Fruit fly (Drosophila melanogaster) whole organism, prepupa: ENCODE results near the gene DIP-alpha.

Source experiments
- CG11294 ChIP-seq: fragments of 200-800 bp; sonication (Bioruptor generic); IDR thresholded peaks from 2 replicates; pipeline ENCODE4 v1.3.6; 2022; ENCODE audit warnings: missing biosample characterization, missing genetic modification characterization
- CG11762 ChIP-seq: fragments of 200-800 bp; sonication (Bioruptor generic); optimal IDR thresholded peaks from 3 replicates; lab custom pipeline; 2016; ENCODE audit warnings: missing biosample characterization, missing genetic modification characterization; ENCODE audit not compliant: insufficient read depth
- CG11902 ChIP-seq: fragments of 200-800 bp; sonication (Bioruptor generic); optimal IDR thresholded peaks from 3 replicates; lab custom pipeline; 2016; ENCODE audit warnings: missing biosample characterization, missing genetic modification characterization
- CG15336 ChIP-seq: fragments of 200-800 bp; sonication (Bioruptor generic); IDR thresholded peaks from 2 replicates; pipeline ENCODE4 v1.3.6; 2022; ENCODE audit warnings: missing biosample characterization, missing genetic modification characterization
- CG16779 ChIP-seq: fragments of 200-800 bp; sonication (Bioruptor generic); optimal IDR thresholded peaks from 3 replicates; lab custom pipeline; 2017; ENCODE audit warnings: missing biosample characterization, mild to moderate bottlenecking, missing genetic modification characterization
- CG3032 ChIP-seq: fragments of 200-800 bp; optimal IDR thresholded peaks from 2 replicates; lab custom pipeline; 2019; ENCODE audit warnings: missing biosample characterization, mild to moderate bottlenecking, missing genetic modification characterization, moderate library complexity
- CG32006 ChIP-seq: fragments of 200-800 bp; sonication (Bioruptor generic); optimal IDR thresholded peaks from 3 replicates; lab custom pipeline; 2017; ENCODE audit warnings: missing biosample characterization, mild to moderate bottlenecking, missing genetic modification characterization
- CG34406 ChIP-seq: fragments of 200-800 bp; sonication (Bioruptor generic); optimal IDR thresholded peaks from 3 replicates; lab custom pipeline; 2016; ENCODE audit warnings: missing biosample characterization, missing genetic modification characterization
- CG3919 ChIP-seq: fragments of 200-800 bp; sonication (Bioruptor generic); optimal IDR thresholded peaks from 3 replicates; lab custom pipeline; 2016; ENCODE audit warnings: missing biosample characterization, missing genetic modification characterization
- CG4318 ChIP-seq: fragments of 200-800 bp; sonication (Bioruptor generic); optimal IDR thresholded peaks from 3 replicates; lab custom pipeline; 2017; ENCODE audit warnings: missing biosample characterization, mild to moderate bottlenecking, missing genetic modification characterization
- CG6276 ChIP-seq: fragments of 200-800 bp; sonication (Bioruptor generic); optimal IDR thresholded peaks from 2 replicates; lab custom pipeline; 2017; ENCODE audit warnings: missing biosample characterization, mild to moderate bottlenecking, missing genetic modification characterization
- CG6808 ChIP-seq: fragments of 200-800 bp; sonication (Bioruptor generic); optimal IDR thresholded peaks from 3 replicates; lab custom pipeline; 2017; ENCODE audit warnings: missing biosample characterization, missing genetic modification characterization, mild to moderate bottlenecking, moderate library complexity, missing genetic modification reagents
- CG7368 ChIP-seq: fragments of 200-800 bp; sonication (Bioruptor generic); optimal IDR thresholded peaks from 3 replicates; lab custom pipeline; 2016; ENCODE audit warnings: missing biosample characterization, missing genetic modification characterization
- CG8119 ChIP-seq: fragments of 200-800 bp; sonication (Bioruptor generic); IDR thresholded peaks from 3 replicates; pipeline ENCODE4 v1.3.6; 2022; ENCODE audit warnings: missing biosample characterization, missing genetic modification characterization
- CG8632 ChIP-seq: fragments of 200-800 bp; sonication (Bioruptor generic); optimal IDR thresholded peaks from 3 replicates; lab custom pipeline; 2016; ENCODE audit warnings: missing biosample characterization, missing genetic modification characterization
- Eip75B ChIP-seq: fragments of 200-800 bp; sonication (Bioruptor generic); optimal IDR thresholded peaks from 3 replicates; lab custom pipeline; 2016; ENCODE audit warnings: missing biosample characterization, missing genetic modification characterization
- Eip78C ChIP-seq: fragments of 200-800 bp; sonication (Bioruptor generic); peaks from one replicate; lab custom pipeline; 2016; ENCODE audit warnings: missing biosample characterization, missing genetic modification characterization
- Ets21C ChIP-seq: fragments of 200-800 bp; sonication (Bioruptor generic); optimal IDR thresholded peaks from 3 replicates; lab custom pipeline; 2016; ENCODE audit warnings: missing biosample characterization, missing genetic modification characterization
- Gug ChIP-seq: fragments of 200-800 bp; sonication (Bioruptor generic); IDR thresholded peaks from 2 replicates; pipeline ENCODE4 v1.3.6; 2022; ENCODE audit warnings: missing biosample characterization, missing genetic modification characterization
- Hr38 ChIP-seq: sonication (Bioruptor generic); optimal IDR thresholded peaks from 2 replicates; lab custom pipeline; 2016; ENCODE audit warnings: missing biosample characterization, missing genetic modification characterization
- Hr39 ChIP-seq: fragments of 200-800 bp; sonication (Bioruptor generic); optimal IDR thresholded peaks from 2 replicates; lab custom pipeline; 2016; ENCODE audit warnings: missing biosample characterization, missing genetic modification characterization
- Lpt ChIP-seq: fragments of 200-800 bp; sonication (Bioruptor generic); optimal IDR thresholded peaks from 3 replicates; lab custom pipeline; 2016; ENCODE audit warnings: missing biosample characterization, missing genetic modification characterization
- OdsH ChIP-seq: fragments of 200-800 bp; sonication (Bioruptor generic); optimal IDR thresholded peaks from 3 replicates; lab custom pipeline; 2016; ENCODE audit warnings: missing biosample characterization, missing genetic modification characterization
- Smox ChIP-seq: fragments of 200-800 bp; sonication (Bioruptor generic); optimal IDR thresholded peaks from 3 replicates; lab custom pipeline; 2016; ENCODE audit warnings: missing biosample characterization, missing genetic modification characterization
- Sox102F ChIP-seq: fragments of 200-800 bp; sonication (Bioruptor generic); optimal IDR thresholded peaks from 2 replicates; lab custom pipeline; 2016; ENCODE audit warnings: missing biosample characterization, mild to moderate bottlenecking, missing genetic modification characterization
- Sox14 ChIP-seq: fragments of 200-800 bp; sonication (Bioruptor generic); optimal IDR thresholded peaks from 3 replicates; lab custom pipeline; 2016; ENCODE audit warnings: missing biosample characterization, missing genetic modification characterization
- Sox15 ChIP-seq: fragments of 200-800 bp; sonication (Bioruptor generic); optimal IDR thresholded peaks from 3 replicates; lab custom pipeline; 2016; ENCODE audit warnings: missing biosample characterization, missing genetic modification characterization
- achi ChIP-seq: fragments of 200-800 bp; sonication (Bioruptor generic); optimal IDR thresholded peaks from 3 replicates; lab custom pipeline; 2016; ENCODE audit warnings: missing biosample characterization, missing genetic modification characterization
- acj6 ChIP-seq: fragments of 200-800 bp; sonication (Bioruptor generic); optimal IDR thresholded peaks from 3 replicates; lab custom pipeline; 2016; ENCODE audit warnings: missing biosample characterization, missing genetic modification characterization
- cyc ChIP-seq: fragments of 200-800 bp; sonication (Bioruptor generic); optimal IDR thresholded peaks from 3 replicates; lab custom pipeline; 2016; ENCODE audit warnings: missing biosample characterization, missing genetic modification characterization
- dac ChIP-seq: fragments of 200-800 bp; sonication (Bioruptor generic); optimal IDR thresholded peaks from 2 replicates; lab custom pipeline; 2017; ENCODE audit warnings: missing biosample characterization, mild to moderate bottlenecking, missing genetic modification characterization
- esn ChIP-seq: fragments of 200-800 bp; sonication (Bioruptor generic); optimal IDR thresholded peaks from 2 replicates; lab custom pipeline; 2016; ENCODE audit warnings: missing biosample characterization, mild to moderate bottlenecking, missing genetic modification characterization, moderate library complexity
- fkh ChIP-seq: fragments of 200-800 bp; sonication (Bioruptor generic); optimal IDR thresholded peaks from 3 replicates; lab custom pipeline; 2017; ENCODE audit warnings: missing biosample characterization, mild to moderate bottlenecking, missing genetic modification characterization, moderate library complexity
- lz ChIP-seq: fragments of 200-800 bp; sonication (Bioruptor generic); optimal IDR thresholded peaks from 3 replicates; lab custom pipeline; 2016; ENCODE audit warnings: missing biosample characterization, missing genetic modification characterization
- pdm3 ChIP-seq: fragments of 200-800 bp; sonication (Bioruptor generic); optimal IDR thresholded peaks from 3 replicates; lab custom pipeline; 2016; ENCODE audit warnings: missing biosample characterization, missing genetic modification characterization
- salr ChIP-seq, 2 experiments: fragments of 200-800 bp; sonication (Bioruptor generic); optimal IDR thresholded peaks; 3 replicates each; lab custom pipeline; 2016 to 2018; ENCODE audit warnings: missing biosample characterization in 2 of 2, missing genetic modification characterization in 2 of 2, mild to moderate bottlenecking in 1 of 2
- ss ChIP-seq, 2 experiments: fragments of 200-800 bp; sonication (Bioruptor generic); optimal IDR thresholded peaks; 2 replicates in 1 of 2; 3 replicates in 1 of 2; lab custom pipeline; 2017 to 2018; ENCODE audit warnings: mild to moderate bottlenecking in 2 of 2, missing biosample characterization in 2 of 2, missing genetic modification characterization in 2 of 2, moderate library complexity in 1 of 2
- svp ChIP-seq: fragments of 200-800 bp; sonication (Bioruptor generic); peaks from one replicate; lab custom pipeline; 2016; ENCODE audit warnings: missing biosample characterization, missing genetic modification characterization
- topi ChIP-seq: fragments of 200-800 bp; sonication (Bioruptor generic); optimal IDR thresholded peaks from 3 replicates; lab custom pipeline; 2016; ENCODE audit warnings: missing biosample characterization, missing genetic modification characterization
- vri ChIP-seq: fragments of 200-800 bp; sonication (Bioruptor generic); optimal IDR thresholded peaks from 3 replicates; lab custom pipeline; 2016; ENCODE audit warnings: missing biosample characterization, mild to moderate bottlenecking, missing genetic modification characterization

The DIP-alpha gene

DNA sequence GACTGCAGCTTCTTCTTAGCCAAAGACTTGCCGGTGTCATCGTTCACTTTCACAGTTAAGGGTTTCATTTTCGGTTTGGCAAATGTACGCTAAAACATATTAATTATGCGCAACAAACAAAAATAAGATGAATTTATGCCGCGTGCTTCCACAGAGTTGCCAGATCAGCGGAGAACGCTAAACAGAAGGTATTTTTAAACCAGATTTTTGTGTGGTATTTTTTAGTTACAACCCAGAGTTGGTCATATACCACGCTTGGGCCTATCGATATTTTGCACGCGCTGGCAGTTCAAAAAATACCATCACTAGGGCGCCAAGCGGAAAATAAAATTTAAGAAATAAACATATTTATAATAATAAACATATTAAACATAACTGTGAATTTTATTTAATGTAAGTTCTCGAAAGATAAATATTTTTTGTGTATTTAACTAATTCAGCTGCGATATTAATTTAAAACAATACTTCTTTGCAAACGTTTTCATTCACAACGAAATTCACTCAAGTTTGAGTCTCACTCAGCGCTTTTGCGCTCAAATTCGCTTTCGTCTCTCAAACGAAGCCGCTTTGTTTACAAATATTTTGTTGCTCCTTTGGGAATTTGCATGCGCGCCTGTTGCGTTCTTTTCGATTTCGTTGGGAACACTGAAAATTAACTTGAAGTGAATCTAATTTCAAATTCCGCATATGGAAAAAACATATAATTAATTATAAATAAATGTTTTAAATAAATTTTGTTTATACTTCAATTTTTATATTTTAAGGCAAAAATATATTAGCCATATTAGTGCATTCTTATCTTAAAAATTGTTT lies 2.2 kb upstream of the DIP-alpha start, which contains the start of gene CG2875:
Gene CG2875 (minus strand): TSS at position 185 of the 813 bp plus-strand sequence.
- TF ChIP-seq Gug (GFP tag; lab: Robert Waterston, UW): no peak
- no peak for TF ChIP-seq CG3919 (GFP tag; lab: Kevin White, UChicago)
- no peak for TF ChIP-seq Eip78C
- TF ChIP-seq achi: no peak

DNA sequence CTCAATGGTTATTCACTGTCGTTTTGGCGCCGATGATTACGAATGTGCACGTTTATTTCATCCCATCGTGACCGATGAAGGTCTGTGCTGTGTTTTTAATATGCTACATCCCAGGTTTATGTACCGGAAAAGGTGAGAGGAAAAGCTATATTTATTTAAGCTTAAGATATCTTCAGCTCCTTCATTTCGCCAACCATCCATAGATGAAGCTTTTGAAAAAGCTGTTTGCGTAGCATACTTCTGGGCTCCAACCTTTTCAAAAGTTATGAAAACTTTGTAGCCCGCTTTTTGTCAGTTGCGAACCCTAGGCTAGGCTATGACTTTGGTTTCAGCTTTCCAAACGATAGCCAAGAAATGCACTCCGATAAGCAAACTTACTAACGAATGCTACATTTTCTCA lies 1.2 kb downstream of the DIP-alpha start:
- no peak for TF ChIP-seq salr (GFP tag; optimal IDR thresholded peaks at IDR 0.05; lab: Kevin White, UChicago)
- peak; percentile 17 for TF ChIP-seq svp

DNA sequence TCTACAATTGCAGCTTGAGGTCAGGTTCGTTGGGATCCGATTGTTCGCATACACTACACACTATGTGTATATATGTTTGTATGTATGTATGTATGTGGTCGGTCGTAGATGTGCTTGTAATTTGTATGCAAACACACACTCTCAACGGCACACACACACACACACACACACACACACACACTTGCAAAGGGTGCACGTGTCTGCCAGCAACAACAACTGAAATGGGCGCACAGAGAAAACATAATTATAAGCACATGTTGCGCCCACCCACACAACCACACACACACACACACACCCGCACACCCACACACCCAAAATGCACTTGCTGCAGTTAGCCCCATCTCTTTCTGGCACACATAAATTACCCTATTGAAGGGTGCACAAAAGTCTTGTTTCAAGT lies 13.1 kb downstream of the DIP-alpha start:
- TF ChIP-seq CG11902: no peak
- TF ChIP-seq CG34406 (GFP tag; lab: Kevin White, UChicago): no peak
- TF ChIP-seq vri (GFP tag; lab: Kevin White, UChicago): no peak
- no peak for TF ChIP-seq CG8632 (GFP tag; lab: Kevin White, UChicago)
- TF ChIP-seq Eip75B (GFP tag; lab: Kevin White, UChicago): no peak
- TF ChIP-seq acj6: no peak
- TF ChIP-seq pdm3 (GFP tag; lab: Kevin White, UChicago): no peak
- no peak for TF ChIP-seq Lpt (GFP tag; lab: Kevin White, UChicago)
- no peak for TF ChIP-seq CG11294 (GFP tag; lab: Robert Waterston, UW)
- TF ChIP-seq Smox: no peak
- no peak for TF ChIP-seq lz
- TF ChIP-seq svp: no peak
- no peak for TF ChIP-seq Ets21C
- TF ChIP-seq Sox15 (GFP tag; lab: Kevin White, UChicago): no peak
- TF ChIP-seq OdsH (GFP tag; lab: Kevin White, UChicago): no peak
- TF ChIP-seq achi: no peak
- TF ChIP-seq CG11762 (GFP tag; lab: Kevin White, UChicago): no peak
- TF ChIP-seq cyc (GFP tag; lab: Kevin White, UChicago): no peak
- no peak for TF ChIP-seq dac (GFP tag; lab: Kevin White, UChicago)

DNA sequence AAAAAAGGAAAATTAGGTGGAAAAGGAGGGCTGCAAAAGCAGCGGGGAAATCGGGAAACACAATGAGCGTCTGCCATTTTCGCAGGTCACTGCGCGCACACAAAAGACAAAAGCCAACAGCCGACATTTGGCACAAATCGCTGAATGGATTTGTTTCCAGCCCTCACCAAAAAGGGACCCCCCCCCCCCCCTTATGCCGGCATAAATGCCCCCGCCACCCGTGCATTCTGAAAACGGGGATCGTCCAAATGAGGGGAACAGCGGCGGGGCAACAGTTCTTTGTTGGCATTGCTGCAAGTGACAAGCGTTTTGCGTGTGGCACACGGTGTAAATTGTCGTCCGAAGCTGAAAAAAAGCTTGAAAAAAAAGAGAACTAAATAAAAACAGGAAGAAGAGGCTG lies 13.9 kb downstream of the DIP-alpha start, which contains the start of gene ppk8:
Gene ppk8 (plus strand): TSS at position 301 of the 400 bp plus-strand sequence.
- TF ChIP-seq achi (no peak), pdm3 (GFP tag; lab: Kevin White, UChicago) (no peak), CG11762 (GFP tag; lab: Kevin White, UChicago) (no peak), Hr39 (GFP tag; lab: Kevin White, UChicago) (no peak)

DNA sequence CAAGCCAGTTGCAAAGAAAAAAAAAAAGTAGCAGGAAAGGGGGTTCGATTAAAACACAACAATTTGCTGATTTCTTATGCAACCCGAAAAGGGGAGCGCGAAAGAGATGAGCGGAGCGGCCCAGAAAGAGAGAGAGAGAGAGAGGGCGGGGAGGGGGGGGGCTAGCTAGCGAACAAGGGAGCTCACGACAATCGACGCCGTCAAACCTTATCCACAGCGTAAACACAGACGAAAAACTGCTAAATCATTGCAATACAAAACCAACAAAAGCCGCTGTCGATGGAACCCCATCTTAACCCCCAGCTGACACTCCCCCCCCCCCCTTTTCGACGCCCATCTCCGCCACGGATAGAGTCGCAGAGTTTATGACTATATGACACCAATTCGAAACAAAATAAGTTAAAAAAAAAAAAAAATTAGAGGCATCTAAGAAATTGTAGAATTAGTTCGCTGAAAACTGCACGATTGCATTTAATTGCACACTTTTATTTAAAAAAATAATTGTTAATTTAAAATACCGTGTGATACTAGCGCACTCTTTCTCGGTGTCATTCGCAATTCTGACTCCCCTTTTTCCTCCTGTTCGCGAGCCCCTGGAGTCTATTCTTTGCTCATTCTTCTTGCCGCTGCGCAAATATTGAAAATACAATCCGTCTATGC lies 16.1 kb downstream of the DIP-alpha start:
- TF ChIP-seq Hr38 (GFP tag; lab: Kevin White, UChicago) (no peak), dac (GFP tag; lab: Kevin White, UChicago) (no peak), ss (GFP tag; optimal IDR thresholded peaks at IDR 0.05; lab: Kevin White, UChicago) (peak in 1 of 2 experiments; percentile 38), esn (no peak), Sox14 (GFP tag; lab: Kevin White, UChicago) (no peak), CG16779 (tag; lab: Kevin White, UChicago) (no peak), CG11762 (GFP tag; lab: Kevin White, UChicago) (no peak), CG7368 (GFP tag; lab: Kevin White, UChicago) (no peak), CG8119 (0 out of 3 replicates have a peak, but pooled peaks have one; percentile 22), CG6808 (GFP tag; lab: Kevin White, UChicago) (no peak), cyc (GFP tag; lab: Kevin White, UChicago) (no peak), CG11902 (no peak), svp (peak; percentile 41), CG6276 (GFP tag; lab: Kevin White, UChicago) (peak; percentile 46), Sox15 (GFP tag; lab: Kevin White, UChicago) (no peak), OdsH (GFP tag; lab: Kevin White, UChicago) (no peak), CG3032 (tag; lab: Kevin White, UChicago) (peak; percentile 23), CG15336 (peak; percentile 47; the same call in 1 of the 2 replicates), CG4318 (GFP tag; lab: Kevin White, UChicago) (no peak), fkh (GFP tag; lab: Kevin White, UChicago) (no peak), CG34406 (GFP tag; lab: Kevin White, UChicago) (no peak), Sox102F (no peak), Gug (GFP tag; lab: Robert Waterston, UW) (peak; percentile 33; the same call in 1 of the 2 replicates), topi (GFP tag; lab: Kevin White, UChicago) (no peak), CG32006 (GFP tag; lab: Kevin White, UChicago) (peak; percentile 9), lz (no peak), acj6 (no peak), CG8632 (GFP tag; lab: Kevin White, UChicago) (peak; percentile 20)
